Fruit fly (Drosophila melanogaster) whole organism, embryonic: ENCODE data around the gene CG14195.

Experiments used
- Bdp1 ChIP-seq: fragments of 200-800 bp; sonication (Bioruptor generic); optimal IDR thresholded peaks from 3 replicates; lab custom pipeline; 2016; ENCODE audit warnings: missing biosample characterization, missing genetic modification characterization
- Bteb2 ChIP-seq: fragments of 200-800 bp; sonication (Bioruptor generic); optimal IDR thresholded peaks from 2 replicates; lab custom pipeline; 2016; ENCODE audit warnings: missing biosample characterization, missing genetic modification characterization
- CG10209 ChIP-seq: fragments of 200-800 bp; sonication (Bioruptor generic); optimal IDR thresholded peaks from 3 replicates; lab custom pipeline; 2017; ENCODE audit warnings: missing biosample characterization, mild to moderate bottlenecking, missing genetic modification characterization, missing genetic modification reagents
- CG10274 ChIP-seq: fragments of 200-800 bp; sonication (Bioruptor generic); optimal IDR thresholded peaks from 3 replicates; lab custom pipeline; 2017; ENCODE audit warnings: missing biosample characterization, mild to moderate bottlenecking, missing genetic modification characterization
- CG1233 ChIP-seq: fragments of 200-800 bp; sonication (Bioruptor generic); optimal IDR thresholded peaks from 4 replicates; lab custom pipeline; 2018; ENCODE audit warnings: missing biosample characterization, mild to moderate bottlenecking, missing genetic modification characterization
- CG12942 ChIP-seq: fragments of 200-800 bp; sonication (Bioruptor generic); optimal IDR thresholded peaks from 3 replicates; lab custom pipeline; 2016; ENCODE audit warnings: missing biosample characterization, missing genetic modification characterization
- CG13624 ChIP-seq: fragments of 200-800 bp; sonication (Bioruptor generic); optimal IDR thresholded peaks from 2 replicates; lab custom pipeline; 2016; ENCODE audit warnings: missing biosample characterization, missing genetic modification characterization
- CG15011 ChIP-seq: fragments of 200-800 bp; sonication (Bioruptor generic); optimal IDR thresholded peaks from 3 replicates; lab custom pipeline; 2018; ENCODE audit warnings: missing biosample characterization, mild to moderate bottlenecking, missing genetic modification characterization
- CG15479 ChIP-seq: fragments of 200-800 bp; sonication (Bioruptor generic); optimal IDR thresholded peaks from 3 replicates; lab custom pipeline; 2019; ENCODE audit warnings: missing biosample characterization, mild to moderate bottlenecking, missing genetic modification characterization, moderate library complexity
- CG17802 ChIP-seq: fragments of 200-800 bp; sonication (Bioruptor generic); optimal IDR thresholded peaks from 2 replicates; lab custom pipeline; 2018; ENCODE audit warnings: missing biosample characterization, mild to moderate bottlenecking, missing genetic modification characterization, moderate library complexity
- CG18011 ChIP-seq: fragments of 200-800 bp; sonication (Bioruptor generic); optimal IDR thresholded peaks from 2 replicates; lab custom pipeline; 2017; ENCODE audit warnings: missing biosample characterization, missing genetic modification characterization, mild to moderate bottlenecking, moderate library complexity, missing genotype
- CG18599 ChIP-seq: fragments of 200-800 bp; sonication (Bioruptor generic); optimal IDR thresholded peaks from 3 replicates; lab custom pipeline; 2017; ENCODE audit warnings: missing biosample characterization, missing genetic modification characterization, mild to moderate bottlenecking, moderate library complexity, missing genetic modification reagents
- CG3281 ChIP-seq: fragments of 200-800 bp; sonication (Bioruptor generic); optimal IDR thresholded peaks from 3 replicates; lab custom pipeline; 2017; ENCODE audit warnings: missing biosample characterization, mild to moderate bottlenecking, missing genetic modification characterization
- CG3726 ChIP-seq: fragments of 200-800 bp; sonication (Bioruptor generic); IDR thresholded peaks from 3 replicates; pipeline ENCODE4, ENCODE4 v1.3.6; 2022; ENCODE audit warnings: missing biosample characterization, missing genetic modification characterization
- CG6254 ChIP-seq: fragments of 200-800 bp; sonication (Bioruptor generic); optimal IDR thresholded peaks from 3 replicates; lab custom pipeline; 2017; ENCODE audit warnings: mild to moderate bottlenecking, missing biosample characterization, missing genetic modification reagents, missing genetic modification characterization
- CG6689 ChIP-seq: fragments of 200-800 bp; sonication (Bioruptor generic); IDR thresholded peaks from 2 replicates; pipeline ENCODE4 v1.3.6; 2022; ENCODE audit warnings: missing biosample characterization, missing genetic modification characterization
- CG8478 ChIP-seq: fragments of >200 bp; optimal IDR thresholded peaks from 2 replicates; lab custom pipeline; 2018
- D ChIP-seq, 2 experiments: fragments of 200-800 bp in 1 of 2; fragments of >200 bp in 1 of 2; sonication (Bioruptor generic) in 1 of 2; optimal IDR thresholded peaks; 2 replicates in 1 of 2; 3 replicates in 1 of 2; lab custom pipeline; 2017; ENCODE audit warnings: mild to moderate bottlenecking in 1 of 2, missing biosample characterization in 1 of 2, missing genetic modification characterization in 1 of 2, missing genetic modification reagents in 1 of 2
- Dp ChIP-seq: fragments of 200-800 bp; sonication (Bioruptor generic); optimal IDR thresholded peaks from 2 replicates; lab custom pipeline; 2018; ENCODE audit warnings: missing biosample characterization, mild to moderate bottlenecking, missing genetic modification characterization, moderate library complexity
- Fer2 ChIP-seq: fragments of 200-800 bp; sonication (Bioruptor generic); optimal IDR thresholded peaks from 2 replicates; lab custom pipeline; 2018; ENCODE audit warnings: missing biosample characterization, mild to moderate bottlenecking, missing genetic modification characterization, moderate library complexity
- GATAe ChIP-seq: fragments of 200-800 bp; sonication (Bioruptor generic); conservative IDR thresholded peaks from 2 replicates; pipeline ENCODE4 v1.3.6; 2022; ENCODE audit warnings: missing biosample characterization, missing genetic modification characterization
- Hr39 ChIP-seq: fragments of >200 bp; optimal IDR thresholded peaks from 2 replicates; lab custom pipeline; 2017
- Jarid2 ChIP-seq: fragments of 200-800 bp; sonication (Bioruptor generic); optimal IDR thresholded peaks from 3 replicates; lab custom pipeline; 2017; ENCODE audit warnings: mild to moderate bottlenecking, missing biosample characterization, missing genetic modification reagents, missing genetic modification characterization
- Mes4 ChIP-seq: fragments of 200-800 bp; sonication (Bioruptor generic); optimal IDR thresholded peaks from 2 replicates; lab custom pipeline; 2016; ENCODE audit warnings: missing biosample characterization, missing genetic modification characterization
- NFAT ChIP-seq: fragments of 200-800 bp; sonication (Bioruptor generic); IDR thresholded peaks from 2 replicates; pipeline ENCODE4 v1.3.6; 2022; ENCODE audit warnings: missing biosample characterization, missing genetic modification characterization
- Nf-YA ChIP-seq: fragments of 200-800 bp; sonication (Bioruptor generic); IDR thresholded peaks from 2 replicates; pipeline ENCODE4 v1.3.6; 2022; ENCODE audit warnings: missing biosample characterization, missing genetic modification characterization
- Poxn ChIP-seq: fragments of 200-800 bp; sonication (Bioruptor generic); IDR thresholded peaks from 2 replicates; pipeline ENCODE4 v1.3.6; 2022; ENCODE audit warnings: missing biosample characterization, missing genetic modification characterization
- Spps ChIP-seq: fragments of 200-800 bp; sonication (Bioruptor generic); optimal IDR thresholded peaks from 2 replicates; lab custom pipeline; 2018; ENCODE audit warnings: missing biosample characterization, mild to moderate bottlenecking, missing genetic modification characterization
- Sry-β ChIP-seq: fragments of 200-800 bp; sonication (Bioruptor generic); optimal IDR thresholded peaks from 2 replicates; lab custom pipeline; 2018; ENCODE audit warnings: missing biosample characterization, mild to moderate bottlenecking, missing genetic modification characterization, moderate library complexity
- bbx ChIP-seq: fragments of 200-800 bp; sonication (Bioruptor generic); IDR thresholded peaks from 2 replicates; pipeline ENCODE4 v1.3.6; 2022; ENCODE audit warnings: missing biosample characterization, missing genetic modification characterization; ENCODE audit not compliant: partially characterized antibody
- cato ChIP-seq: fragments of 200-800 bp; sonication (Bioruptor generic); optimal IDR thresholded peaks from 2 replicates; lab custom pipeline; 2016; ENCODE audit warnings: missing biosample characterization, missing genetic modification characterization, borderline replicate concordance
- corto ChIP-seq: fragments of 200-800 bp; sonication (Bioruptor generic); optimal IDR thresholded peaks from 2 replicates; lab custom pipeline; 2016; ENCODE audit warnings: missing biosample characterization, mild to moderate bottlenecking, missing genetic modification characterization, moderate library complexity
- en ChIP-seq: fragments of 200-800 bp; sonication (Bioruptor generic); optimal IDR thresholded peaks from 2 replicates; lab custom pipeline; 2016; ENCODE audit warnings: missing biosample characterization, missing genetic modification characterization
- eve ChIP-seq, 2 experiments: fragments of >200 bp; optimal IDR thresholded peaks; 2 replicates each; lab custom pipeline; 2017; ENCODE audit warnings: missing biosample characterization in 2 of 2, missing genetic modification characterization in 2 of 2
- hb ChIP-seq: fragments of 200-800 bp; sonication (Bioruptor generic); IDR thresholded peaks from 3 replicates; pipeline ENCODE4 v1.3.6; 2022; ENCODE audit warnings: missing biosample characterization, missing genetic modification characterization; ENCODE audit not compliant: partially characterized antibody
- hth ChIP-seq: fragments of >200 bp; optimal IDR thresholded peaks from 2 replicates; lab custom pipeline; 2017; ENCODE audit warnings: inconsistent platforms
- knrl ChIP-seq: fragments of 200-800 bp; sonication (Bioruptor generic); IDR thresholded peaks from 3 replicates; pipeline ENCODE4 v1.3.6; 2022; ENCODE audit warnings: missing biosample characterization, missing genetic modification characterization; ENCODE audit not compliant: partially characterized antibody
- mam ChIP-seq: fragments of 200-800 bp; sonication (Bioruptor generic); optimal IDR thresholded peaks from 3 replicates; lab custom pipeline; 2016; ENCODE audit warnings: missing biosample characterization, missing genetic modification characterization
- nerfin-1 ChIP-seq: fragments of 200-800 bp; sonication (Bioruptor generic); optimal IDR thresholded peaks from 3 replicates; lab custom pipeline; 2019; ENCODE audit warnings: missing biosample characterization, mild to moderate bottlenecking, missing genetic modification characterization, moderate library complexity
- nmo ChIP-seq: fragments of 200-800 bp; sonication (Bioruptor generic); optimal IDR thresholded peaks from 2 replicates; lab custom pipeline; 2018; ENCODE audit warnings: missing biosample characterization, mild to moderate bottlenecking, missing genetic modification characterization, moderate library complexity
- onecut ChIP-seq: fragments of 200-800 bp; sonication (Bioruptor generic); IDR thresholded peaks from 2 replicates; pipeline ENCODE4 v1.3.6; 2022; ENCODE audit warnings: missing biosample characterization, missing genetic modification characterization
- pzg ChIP-seq: fragments of 200-800 bp; sonication (Bioruptor generic); optimal IDR thresholded peaks from 3 replicates; lab custom pipeline; 2018; ENCODE audit warnings: missing biosample characterization, mild to moderate bottlenecking, missing genetic modification characterization, moderate library complexity
- run ChIP-seq: fragments of 200-800 bp; sonication (Bioruptor generic); optimal IDR thresholded peaks from 3 replicates; lab custom pipeline; 2018; ENCODE audit warnings: missing biosample characterization, mild to moderate bottlenecking, missing genetic modification characterization
- sd ChIP-seq: fragments of 200-800 bp; sonication (Bioruptor generic); optimal IDR thresholded peaks from 3 replicates; lab custom pipeline; 2018; ENCODE audit warnings: missing biosample characterization, mild to moderate bottlenecking, missing genetic modification characterization, moderate library complexity
- sim ChIP-seq: fragments of 200-800 bp; sonication (Bioruptor generic); IDR thresholded peaks from 2 replicates; pipeline ENCODE4 v1.3.6; 2022; ENCODE audit warnings: missing biosample characterization, missing genetic modification characterization
- sna ChIP-seq: fragments of 200-800 bp; sonication (Bioruptor generic); IDR thresholded peaks from 2 replicates; pipeline ENCODE4 v1.3.6; 2022; ENCODE audit warnings: missing biosample characterization, missing genetic modification characterization; ENCODE audit not compliant: partially characterized antibody
- stwl ChIP-seq: fragments of 200-800 bp; sonication (Bioruptor generic); optimal IDR thresholded peaks from 3 replicates; lab custom pipeline; 2018; ENCODE audit warnings: missing biosample characterization, mild to moderate bottlenecking, missing genetic modification characterization, moderate library complexity
- trem ChIP-seq: fragments of 200-800 bp; optimal IDR thresholded peaks from 3 replicates; lab custom pipeline; 2019; ENCODE audit warnings: missing biosample characterization, mild to moderate bottlenecking, missing genetic modification characterization, moderate library complexity

CG14195 gene

DNA sequence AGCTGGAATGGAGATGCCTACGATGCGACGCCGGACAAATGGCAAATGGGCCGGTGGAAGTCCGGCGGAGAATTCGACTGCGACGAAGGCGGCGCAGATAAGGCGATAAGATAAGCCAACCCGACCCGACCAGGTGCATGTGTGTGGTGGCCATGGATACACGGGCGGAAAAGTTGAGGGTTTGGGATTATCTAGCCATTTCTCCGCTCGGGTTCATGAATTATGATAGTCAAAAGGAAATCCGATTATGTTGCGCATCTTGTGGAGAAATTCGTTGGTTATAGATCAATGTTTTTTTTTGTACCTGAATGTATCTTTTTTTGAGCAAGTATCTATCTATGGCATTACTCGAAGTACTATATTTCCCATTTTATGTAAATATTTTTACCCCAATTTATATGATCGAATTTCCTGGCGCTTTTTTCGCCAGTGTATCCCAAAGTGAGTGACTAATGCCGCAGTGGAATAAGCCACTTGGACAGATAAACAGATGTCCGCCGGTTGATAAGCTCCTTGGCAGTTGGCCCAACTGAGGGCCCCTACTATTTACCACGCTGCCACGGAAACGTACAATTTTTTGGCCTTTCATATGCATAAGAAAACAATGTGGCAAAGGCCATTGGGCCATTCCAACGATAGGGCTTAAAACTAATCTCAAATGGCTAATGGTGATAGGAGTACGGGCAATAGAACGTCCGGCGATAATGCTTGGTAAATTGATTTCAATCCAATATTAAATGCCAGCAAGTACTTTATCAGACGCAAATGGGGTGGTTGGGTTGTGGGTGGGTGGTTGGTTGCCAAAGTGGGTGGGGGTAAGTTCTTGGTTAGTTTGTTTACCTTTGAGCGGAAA, 35.5 kb upstream of the CG14195 start, which contains the start of gene CG7992 (continued):
- TF ChIP-seq cato (GFP tag; lab: Kevin White, UChicago) (no peak), CG1233 (peak; percentile 9), nmo (GFP tag; lab: Kevin White, UChicago) (peak; percentile 66), D (optimal IDR thresholded peaks at IDR 0.05; lab: Kevin White, UChicago) (no peak), D (GFP tag; optimal IDR thresholded peaks at IDR 0.05; lab: Kevin White, UChicago) (no peak), CG3726 (no peak), sna (GFP tag; lab: Robert Waterston, UW) (no peak), nerfin-1 (tag; lab: Kevin White, UChicago) (no peak), hb (GFP tag; lab: Robert Waterston, UW) (no peak), NFAT (GFP tag; lab: Robert Waterston, UW) (peak; percentile 17; the same call in 1 of the 2 replicates), CG8478 (lab: Kevin White, UChicago) (no peak), CG13624 (GFP tag; lab: Kevin White, UChicago) (peak; percentile 56), bbx (no peak), mam (GFP tag; lab: Kevin White, UChicago) (peak; percentile 73), eve (GFP tag; optimal IDR thresholded peaks at IDR 0.05; lab: Kevin White, UChicago) (no peak), Hr39 (lab: Kevin White, UChicago) (no peak), Jarid2 (peak; percentile 10), CG18011 (GFP tag; lab: Kevin White, UChicago) (peak; percentile 25), sd (peak; percentile 76), Sry-β (GFP tag; lab: Kevin White, UChicago) (no peak), CG12942 (GFP tag; lab: Kevin White, UChicago) (peak; percentile 28), Dp (GFP tag; lab: Kevin White, UChicago) (no peak), trem (tag; lab: Kevin White, UChicago) (no peak), stwl (tag; lab: Kevin White, UChicago) (no peak), CG6254 (GFP tag; lab: Kevin White, UChicago) (no peak), CG15011 (GFP tag; lab: Kevin White, UChicago) (peak; percentile 43), CG6689 (peak; percentile 63), knrl (GFP tag; lab: Robert Waterston, UW) (no peak), Poxn (GFP tag; lab: Robert Waterston, UW) (no peak), sim (GFP tag; lab: Robert Waterston, UW) (no peak), en (GFP tag; lab: Kevin White, UChicago) (no peak), CG10209 (GFP tag; lab: Kevin White, UChicago) (peak; percentile 57), run (peak; percentile 41), corto (GFP tag; lab: Kevin White, UChicago) (no peak), CG10274 (GFP tag; lab: Kevin White, UChicago) (peak; percentile 21), Nf-YA (no peak), pzg (no peak), Bteb2 (peak; percentile 43), Spps (tag; lab: Kevin White, UChicago) (no peak), CG17802 (tag; lab: Kevin White, UChicago) (no peak), hth (lab: Kevin White, UChicago) (no peak), Fer2 (no peak), Mes4 (GFP tag; lab: Kevin White, UChicago) (no peak), CG18599 (peak; percentile 74), CG3281 (GFP tag; lab: Kevin White, UChicago) (peak; percentile 65), onecut (GFP tag; lab: Robert Waterston, UW) (no peak; the same call in 1 of the 2 replicates), Bdp1 (GFP tag; lab: Kevin White, UChicago) (peak; percentile 23), CG15479 (GFP tag; lab: Kevin White, UChicago) (peak; percentile 40), GATAe (GFP tag; lab: Robert Waterston, UW) (peak; percentile 51)
